Worm (Caenorhabditis elegans) whole organism, young adult: ENCODE data around the gene K08H10.10.

Source experiments
- C17E4.6 ChIP-seq: fragments of 200-800 bp; sonication (Bioruptor generic); IDR thresholded peaks from 2 replicates; pipeline ENCODE4 v1.3.6; 2022; ENCODE audit warnings: missing genetic modification reagents, missing genetic modification characterization, missing compliant biosample characterization
- F10E7.11 ChIP-seq: sonication (generic microtip); optimal IDR thresholded peaks from 2 replicates; lab custom pipeline; 2017; ENCODE audit warnings: mild to moderate bottlenecking, missing genetic modification characterization, moderate library complexity, missing compliant biosample characterization
- F22D6.2 ChIP-seq: sonication (generic microtip); optimal IDR thresholded peaks from 2 replicates; lab custom pipeline; 2016; ENCODE audit warnings: mild to moderate bottlenecking, missing genetic modification characterization, missing compliant biosample characterization
- F57C9.4 ChIP-seq: sonication (generic microtip); optimal IDR thresholded peaks from 2 replicates; lab custom pipeline; 2017; ENCODE audit warnings: mild to moderate bottlenecking, missing genetic modification characterization, missing compliant biosample characterization
- K12H6.12 ChIP-seq: fragments of 200-800 bp; sonication (Bioruptor generic); optimal IDR thresholded peaks from 2 replicates; lab custom pipeline; 2018; ENCODE audit warnings: mild to moderate bottlenecking, missing genetic modification characterization, missing compliant biosample characterization
- atf-7 ChIP-seq: sonication (generic microtip); optimal IDR thresholded peaks from 2 replicates; lab custom pipeline; 2017; ENCODE audit warnings: mild to moderate bottlenecking, missing genetic modification characterization, missing compliant biosample characterization
- athp-1 ChIP-seq: sonication (generic microtip); optimal IDR thresholded peaks from 2 replicates; lab custom pipeline; 2017; ENCODE audit warnings: mild to moderate bottlenecking, missing genetic modification characterization, missing compliant biosample characterization
- attf-3 ChIP-seq: fragments of 200-800 bp; sonication (Bioruptor generic); conservative IDR thresholded peaks from 2 replicates; pipeline ENCODE4 v1.3.6; 2022; ENCODE audit warnings: missing genetic modification reagents, missing genetic modification characterization, missing compliant biosample characterization
- attf-5 ChIP-seq: fragments of 200-800 bp; sonication (Bioruptor generic); optimal IDR thresholded peaks from 2 replicates; lab custom pipeline; 2018; ENCODE audit warnings: mild to moderate bottlenecking, missing genetic modification characterization, missing compliant biosample characterization
- attf-6 ChIP-seq: fragments of 200-800 bp; sonication (Bioruptor generic); IDR thresholded peaks from 2 replicates; pipeline ENCODE4 v1.3.6; 2022; ENCODE audit warnings: missing genetic modification reagents, missing genetic modification characterization, missing compliant biosample characterization
- bed-1 ChIP-seq: fragments of 200-800 bp; sonication (Bioruptor generic); IDR thresholded peaks from 2 replicates; pipeline ENCODE4 v1.3.6; 2022; ENCODE audit warnings: missing genetic modification reagents, missing genetic modification characterization, missing compliant biosample characterization
- cebp-1 ChIP-seq, 2 experiments: fragments of 200-800 bp in 1 of 2; sonication (Bioruptor generic) in 1 of 2; sonication (generic microtip) in 1 of 2; IDR thresholded peaks in 1 of 2; optimal IDR thresholded peaks in 1 of 2; 2 replicates each; pipeline versions ENCODE4 v1.3.6 to Lab custom; 2017 to 2022; ENCODE audit warnings: missing compliant biosample characterization in 2 of 2, missing genetic modification characterization in 2 of 2, mild to moderate bottlenecking in 1 of 2, missing genetic modification reagents in 1 of 2, moderate library complexity in 1 of 2
- ceh-27 ChIP-seq: fragments of 200-800 bp; sonication (Bioruptor generic); optimal IDR thresholded peaks from 2 replicates; lab custom pipeline; 2018; ENCODE audit warnings: mild to moderate bottlenecking, missing genetic modification characterization, moderate library complexity, missing compliant biosample characterization
- ceh-91 ChIP-seq: fragments of 200-800 bp; sonication (Bioruptor generic); IDR thresholded peaks from 2 replicates; pipeline ENCODE4 v1.3.6; 2022; ENCODE audit warnings: missing genetic modification reagents, missing genetic modification characterization, missing compliant biosample characterization
- dpl-1 ChIP-seq: fragments of 150-350 bp; optimal IDR thresholded peaks from 2 replicates; lab custom pipeline; 2014; ENCODE audit warnings: missing biosample characterization, missing genetic modification reagents, missing genetic modification characterization
- ekl-4 ChIP-seq: fragments of 200-800 bp; sonication (Bioruptor generic); IDR thresholded peaks from 2 replicates; pipeline ENCODE4 v1.3.6; 2022; ENCODE audit warnings: missing genetic modification reagents, missing genetic modification characterization, missing compliant biosample characterization
- hlh-12 ChIP-seq: sonication (generic microtip); optimal IDR thresholded peaks from 2 replicates; lab custom pipeline; 2016; ENCODE audit warnings: missing genetic modification characterization, missing compliant biosample characterization
- hmg-1.2 ChIP-seq: fragments of 200-800 bp; sonication (Bioruptor generic); IDR thresholded peaks from 2 replicates; pipeline ENCODE4 v1.3.6; 2022; ENCODE audit warnings: missing genetic modification reagents, missing genetic modification characterization, missing compliant biosample characterization
- hmg-20 ChIP-seq: fragments of 200-800 bp; sonication (Bioruptor generic); IDR thresholded peaks from 2 replicates; pipeline ENCODE4 v1.3.6; 2022; ENCODE audit warnings: missing genetic modification reagents, missing genetic modification characterization, missing compliant biosample characterization
- hsf-1 ChIP-seq: fragments of 200-800 bp; sonication (Bioruptor generic); IDR thresholded peaks from 2 replicates; pipeline ENCODE4 v1.3.6; 2022; ENCODE audit warnings: missing genetic modification reagents, missing genetic modification characterization, missing compliant biosample characterization
- lag-1 ChIP-seq: fragments of 200-800 bp; sonication (Bioruptor generic); IDR thresholded peaks from 2 replicates; pipeline ENCODE4 v1.3.6; 2022; ENCODE audit warnings: missing genetic modification reagents, missing genetic modification characterization, missing compliant biosample characterization
- lin-26 ChIP-seq: fragments of 200-800 bp; sonication (Bioruptor generic); IDR thresholded peaks from 2 replicates; pipeline ENCODE4 v1.3.6; 2022; ENCODE audit warnings: missing genetic modification reagents, missing genetic modification characterization, missing compliant biosample characterization
- lin-35 ChIP-seq, 3 experiments: fragments of 150-350 bp in 2 of 3; sonication (generic microtip) in 1 of 3; optimal IDR thresholded peaks; 2 replicates each; lab custom pipeline; 2014 to 2018; ENCODE audit warnings: missing biosample characterization in 3 of 3, missing genetic modification characterization in 3 of 3, missing genetic modification reagents in 3 of 3
- lin-54 ChIP-seq: fragments of 200-800 bp; sonication (Bioruptor generic); optimal IDR thresholded peaks from 2 replicates; lab custom pipeline; 2018; ENCODE audit warnings: mild to moderate bottlenecking, missing genetic modification characterization, missing compliant biosample characterization
- lir-1 ChIP-seq: fragments of 200-800 bp; sonication (Bioruptor generic); conservative IDR thresholded peaks from 2 replicates; pipeline ENCODE4 v1.3.6; 2022; ENCODE audit warnings: missing genetic modification reagents, missing genetic modification characterization, missing compliant biosample characterization
- madf-10 ChIP-seq: sonication (generic microtip); optimal IDR thresholded peaks from 2 replicates; lab custom pipeline; 2016; ENCODE audit warnings: mild to moderate bottlenecking, missing genetic modification characterization, missing compliant biosample characterization
- madf-6 ChIP-seq: fragments of 200-800 bp; sonication (Bioruptor generic); IDR thresholded peaks from 2 replicates; pipeline ENCODE4 v1.3.6; 2022; ENCODE audit warnings: missing genetic modification reagents, missing genetic modification characterization, missing compliant biosample characterization
- mcd-1 ChIP-seq: fragments of 200-800 bp; sonication (Bioruptor generic); IDR thresholded peaks from 2 replicates; pipeline ENCODE4 v1.3.6; 2022; ENCODE audit warnings: missing genetic modification reagents, missing genetic modification characterization, missing compliant biosample characterization
- nfya-1 ChIP-seq: sonication (generic microtip); optimal IDR thresholded peaks from 2 replicates; lab custom pipeline; 2017; ENCODE audit warnings: antibody characterized with exemption, missing compliant biosample characterization, missing genetic modification characterization, borderline replicate concordance; ENCODE audit not compliant: insufficient read depth
- nfyb-1 ChIP-seq: fragments of 200-800 bp; sonication (Bioruptor generic); IDR thresholded peaks from 2 replicates; pipeline ENCODE4 v1.3.6; 2022; ENCODE audit warnings: missing genetic modification reagents, missing genetic modification characterization, missing compliant biosample characterization
- nhr-120 ChIP-seq: fragments of 200-800 bp; sonication (Bioruptor generic); IDR thresholded peaks from 2 replicates; pipeline ENCODE4 v1.3.6; 2022; ENCODE audit warnings: missing genetic modification characterization, missing compliant biosample characterization
- nhr-90 ChIP-seq: sonication (generic microtip); optimal IDR thresholded peaks from 2 replicates; lab custom pipeline; 2016; ENCODE audit warnings: missing genotype, mild to moderate bottlenecking, missing genetic modification characterization, missing compliant biosample characterization
- pbrm-1 ChIP-seq: fragments of 200-800 bp; sonication (Bioruptor generic); IDR thresholded peaks from 2 replicates; pipeline ENCODE4 v1.3.6; 2022; ENCODE audit warnings: missing genetic modification reagents, missing genetic modification characterization, missing compliant biosample characterization
- snpc-3.4 ChIP-seq: sonication (generic microtip); optimal IDR thresholded peaks from 2 replicates; lab custom pipeline; 2017; ENCODE audit warnings: missing genetic modification characterization, mild to moderate bottlenecking, missing compliant biosample characterization, antibody characterized with exemption, moderate library complexity, missing genotype, missing genetic modification reagents
- snpc-4 ChIP-seq, 5 experiments: fragments of 150-350 bp in 1 of 5; sonication (generic microtip) in 4 of 5; optimal IDR thresholded peaks; 2 replicates each; lab custom pipeline; 2014 to 2018; ENCODE audit warnings: missing genetic modification characterization in 5 of 5, missing biosample characterization in 3 of 5, antibody characterized with exemption in 2 of 5, mild to moderate bottlenecking in 2 of 5, missing compliant biosample characterization in 2 of 5, missing genotype in 2 of 5, moderate library complexity in 2 of 5, missing genetic modification reagents in 1 of 5
- somi-1 ChIP-seq: fragments of 200-800 bp; sonication (Bioruptor generic); optimal IDR thresholded peaks from 2 replicates; lab custom pipeline; 2018; ENCODE audit warnings: mild to moderate bottlenecking, missing genetic modification characterization, missing compliant biosample characterization
- ztf-3 ChIP-seq: fragments of 200-800 bp; sonication (Bioruptor generic); optimal IDR thresholded peaks from 2 replicates; lab custom pipeline; 2018; ENCODE audit warnings: mild to moderate bottlenecking, missing genetic modification characterization, missing compliant biosample characterization

Gene K08H10.10

ce11 chrV:9978425-9978824 is 22.4 kb upstream of the K08H10.10 start (continued):
- TF ChIP-seq lin-54 (GFP tag; lab: Kevin White, UChicago) = no peak
- TF ChIP-seq dpl-1 = no peak
- 0 out of 2 replicates have a peak, but pooled peaks have one; percentile 19 for TF ChIP-seq hmg-1.2 (GFP tag; lab: Robert Waterston, UW)
- 0 out of 2 replicates have a peak, but pooled peaks have one; percentile 47 for TF ChIP-seq nfyb-1 (GFP tag; lab: Robert Waterston, UW)
- peak; percentile 13 for TF ChIP-seq K12H6.12
- peak in 1 of 3 experiments; percentile 34 for TF ChIP-seq lin-35 (GFP tag; optimal IDR thresholded peaks at IDR 0.05; lab: Kevin White, UChicago)
- TF ChIP-seq attf-6 (GFP tag; lab: Robert Waterston, UW) = 0 out of 2 replicates have a peak, but pooled peaks have one; percentile 11
- 0 out of 2 replicates have a peak, but pooled peaks have one; percentile 23 for TF ChIP-seq attf-3 (GFP tag; lab: Robert Waterston, UW)
- TF ChIP-seq ekl-4 (GFP tag; lab: Robert Waterston, UW) = peak; percentile 46; the same call in 1 of the 2 replicates
- peak; percentile 71; the same call in 1 of the 2 replicates for TF ChIP-seq hsf-1
- no peak for TF ChIP-seq F57C9.4 (tag; lab: Kevin White, UChicago)
- TF ChIP-seq snpc-3.4 (tag; lab: Kevin White, UChicago) = peak; percentile 16
- no peak for TF ChIP-seq cebp-1 (GFP tag; IDR thresholded peaks at IDR 0.05; lab: Robert Waterston, UW)
- peak; percentile 46 for TF ChIP-seq cebp-1 (tag; optimal IDR thresholded peaks at IDR 0.05; lab: Kevin White, UChicago)
- no peak for TF ChIP-seq ztf-3
- no peak for TF ChIP-seq hlh-12 (tag; lab: Kevin White, UChicago)
- no peak for TF ChIP-seq F22D6.2 (tag; lab: Kevin White, UChicago)
- TF ChIP-seq bed-1 (GFP tag; lab: Robert Waterston, UW) = no peak
- TF ChIP-seq ceh-27 (GFP tag; lab: Kevin White, UChicago) = peak; percentile 39
- TF ChIP-seq madf-10 (tag; lab: Kevin White, UChicago) = no peak
- TF ChIP-seq lag-1 = no peak
- TF ChIP-seq lin-26 (GFP tag; lab: Robert Waterston, UW) = peak; percentile 45; the same call in 1 of the 2 replicates
- no peak for TF ChIP-seq lir-1 (GFP tag; lab: Robert Waterston, UW)
- TF ChIP-seq snpc-4 (GFP tag; optimal IDR thresholded peaks at IDR 0.05; lab: Kevin White, UChicago) = no peak
- peak in 2 of 4 experiments; percentile 24 to 26 for TF ChIP-seq snpc-4 (tag; optimal IDR thresholded peaks at IDR 0.05; lab: Kevin White, UChicago)
- peak; percentile 28 for TF ChIP-seq attf-5 (GFP tag; lab: Kevin White, UChicago)
- TF ChIP-seq nhr-120 (GFP tag; lab: Robert Waterston, UW) = no peak
- TF ChIP-seq nfya-1 = no peak
- peak; percentile 33 for TF ChIP-seq athp-1 (tag; lab: Kevin White, UChicago)
- TF ChIP-seq pbrm-1 = peak; percentile 58; the same call in 1 of the 2 replicates
- no peak for TF ChIP-seq somi-1 (GFP tag; lab: Kevin White, UChicago)
- TF ChIP-seq ceh-91 (GFP tag; lab: Robert Waterston, UW) = no peak
- TF ChIP-seq C17E4.6 (GFP tag; lab: Robert Waterston, UW) = peak; percentile 62; the same call in 1 of the 2 replicates
- peak; percentile 28 for TF ChIP-seq atf-7 (tag; lab: Kevin White, UChicago)
- peak; percentile 33 for TF ChIP-seq F10E7.11 (tag; lab: Kevin White, UChicago)
- TF ChIP-seq hmg-20 = no peak
- TF ChIP-seq mcd-1 (GFP tag; lab: Robert Waterston, UW) = peak; percentile 38; the same call in 1 of the 2 replicates
- TF ChIP-seq madf-6 (GFP tag; lab: Robert Waterston, UW) = peak; percentile 50; the same call in 1 of the 2 replicates
- no peak for TF ChIP-seq nhr-90
